Worm (Caenorhabditis elegans): Measurements from ENCODE around the gene Y54G2A.72.

Y54G2A.72 gene

ce11 chrIV:2765048-2765708 is 12.8 kb upstream of the Y54G2A.72 start (continued):
- TF ChIP-seq mcd-1 (GFP tag; IDR thresholded peaks at IDR 0.05) (peak; percentile 27; the same call in 1 of the 2 replicates), bed-1 (GFP tag; IDR thresholded peaks at IDR 0.05) (no peak), nhr-90 (tag; optimal IDR thresholded peaks at IDR 0.05) (no peak), hmg-20 (GFP tag; IDR thresholded peaks at IDR 0.05) (0 out of 2 replicates have a peak, but pooled peaks have one; percentile 49), dox-1 (GFP tag; IDR thresholded peaks at IDR 0.05) (peak; percentile 27; the same call in 1 of the 2 replicates)

DNA sequence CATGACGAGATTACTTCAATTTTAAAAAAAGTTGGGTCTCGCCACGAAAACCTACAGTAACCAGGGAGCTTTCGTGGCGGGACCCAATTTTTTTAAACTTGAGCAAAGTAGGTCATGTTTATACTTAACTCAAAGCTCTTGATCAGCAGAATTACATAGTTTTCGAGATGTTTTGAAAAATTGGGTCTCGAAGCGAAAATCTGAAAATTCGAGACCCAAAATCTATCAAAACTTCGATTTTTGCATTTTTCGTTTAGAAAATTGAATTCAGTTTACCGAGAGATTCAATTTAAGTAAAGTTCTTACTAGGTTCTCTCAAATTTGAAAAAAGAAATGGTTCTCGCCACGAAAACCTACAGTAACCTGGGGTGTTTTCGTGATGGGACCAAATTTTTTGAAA is 7.9 kb upstream of the Y54G2A.72 start:
- TF ChIP-seq ceh-58 (GFP tag; IDR thresholded peaks at IDR 0.05) (no peak), F49E8.2 (tag; optimal IDR thresholded peaks at IDR 0.05; ENCODE audit: insufficient read depth) (no peak), F57C9.4 (tag; optimal IDR thresholded peaks at IDR 0.05) (no peak), ztf-3 (GFP tag; optimal IDR thresholded peaks at IDR 0.05) (no peak), repo-1 (tag; optimal IDR thresholded peaks at IDR 0.05) (no peak), somi-1 (GFP tag; optimal IDR thresholded peaks at IDR 0.05) (peak; percentile 7), hmg-20 (GFP tag; IDR thresholded peaks at IDR 0.05) (no peak), let-607 (tag; optimal IDR thresholded peaks at IDR 0.05) (no peak)

ce11 chrIV:2770835-2771234 is 7.1 kb upstream of the Y54G2A.72 start:
- no peak for TF ChIP-seq nfya-1 (tag; optimal IDR thresholded peaks at IDR 0.05; ENCODE audit: borderline replicate concordance, insufficient read depth)
- TF ChIP-seq ceh-100 (GFP tag; IDR thresholded peaks at IDR 0.05): no peak
- no peak for TF ChIP-seq snpc-1.1 (tag; optimal IDR thresholded peaks at IDR 0.05; ENCODE audit: insufficient read depth)
- no peak for TF ChIP-seq dpff-1 (tag; optimal IDR thresholded peaks at IDR 0.05)
- TF ChIP-seq nfyb-1 (GFP tag; IDR thresholded peaks at IDR 0.05): no peak
- TF ChIP-seq C06A6.2 (GFP tag; conservative IDR thresholded peaks at IDR 0.05): no peak
- no peak for TF ChIP-seq F33H1.4 (GFP tag; IDR thresholded peaks at IDR 0.05)
- no peak for TF ChIP-seq F39B2.1 (GFP tag; IDR thresholded peaks at IDR 0.05)
- no peak for TF ChIP-seq zim-3 (tag; optimal IDR thresholded peaks at IDR 0.05)
- TF ChIP-seq somi-1 (GFP tag; optimal IDR thresholded peaks at IDR 0.05): no peak
- TF ChIP-seq bed-2 (GFP tag; IDR thresholded peaks at IDR 0.05): no peak
- TF ChIP-seq hmg-1.2 (GFP tag; IDR thresholded peaks at IDR 0.05): no peak
- TF ChIP-seq nhr-27 (tag; optimal IDR thresholded peaks at IDR 0.05): no peak
- 0 out of 2 replicates have a peak, but pooled peaks have one; percentile 10 for TF ChIP-seq Y67H2A.10 (GFP tag; conservative IDR thresholded peaks at IDR 0.05)
- TF ChIP-seq akir-1 (GFP tag; optimal IDR thresholded peaks at IDR 0.05): no peak
- TF ChIP-seq rec-8 (tag; optimal IDR thresholded peaks at IDR 0.05): no peak
- no peak for TF ChIP-seq F37B4.10 (GFP tag; IDR thresholded peaks at IDR 0.05)
- no peak for TF ChIP-seq T07F8.4 (tag; optimal IDR thresholded peaks at IDR 0.05)
- 0 out of 2 replicates have a peak, but pooled peaks have one; percentile 27 for TF ChIP-seq nhr-120 (GFP tag; IDR thresholded peaks at IDR 0.05)
- TF ChIP-seq pha-4 (tag; optimal IDR thresholded peaks at IDR 0.05): no peak
- TF ChIP-seq sdz-38 (tag; optimal IDR thresholded peaks at IDR 0.05): no peak
- TF ChIP-seq F10E7.11 (tag; optimal IDR thresholded peaks at IDR 0.05): no peak
- TF ChIP-seq cebp-2 (GFP tag; IDR thresholded peaks at IDR 0.05): 0 out of 2 replicates have a peak, but pooled peaks have one; percentile 59
- TF ChIP-seq hmg-20 (GFP tag; IDR thresholded peaks at IDR 0.05): no peak
- TF ChIP-seq sea-2 (GFP tag; IDR thresholded peaks at IDR 0.05): no peak
- TF ChIP-seq F55B11.4 (tag; optimal IDR thresholded peaks at IDR 0.05; ENCODE audit: borderline replicate concordance, insufficient read depth): no peak
- TF ChIP-seq ztf-26 (tag; optimal IDR thresholded peaks at IDR 0.05): peak; percentile 12
- TF ChIP-seq zfh-2 (GFP tag; conservative IDR thresholded peaks at IDR 0.05): peak; percentile 78
- TF ChIP-seq athp-1 (tag; optimal IDR thresholded peaks at IDR 0.05): no peak
- TF ChIP-seq bed-1 (GFP tag; IDR thresholded peaks at IDR 0.05): no peak
- no peak for TF ChIP-seq K12H6.12 (tag; optimal IDR thresholded peaks at IDR 0.05)
- no peak for TF ChIP-seq dox-1 (GFP tag; IDR thresholded peaks at IDR 0.05)
- TF ChIP-seq attf-6 (GFP tag; IDR thresholded peaks at IDR 0.05): no peak
- no peak for TF ChIP-seq dpl-1 (GFP tag; optimal IDR thresholded peaks at IDR 0.05)
- TF ChIP-seq lsl-1 (GFP tag; optimal IDR thresholded peaks at IDR 0.05): no peak
- peak; percentile 51 for TF ChIP-seq ceh-79 (tag; optimal IDR thresholded peaks at IDR 0.05)
